Fruit fly (Drosophila melanogaster) whole organism, embryonic: ENCODE data around the gene AlaRS.

ENCODE experiments used
- Ada2b ChIP-seq: fragments of 200-800 bp; sonication (Bioruptor generic); IDR thresholded peaks from 2 replicates; pipeline ENCODE4 v1.3.6; 2022; ENCODE audit warnings: missing biosample characterization, missing genetic modification characterization
- CG13123 ChIP-seq: fragments of 200-800 bp; sonication (Bioruptor generic); optimal IDR thresholded peaks from 2 replicates; lab custom pipeline; 2016; ENCODE audit warnings: missing biosample characterization, missing genetic modification characterization
- CG13424 ChIP-seq: fragments of 200-800 bp; sonication (Bioruptor generic); optimal IDR thresholded peaks from 2 replicates; lab custom pipeline; 2019; ENCODE audit warnings: missing biosample characterization, mild to moderate bottlenecking, missing genetic modification characterization, moderate library complexity
- CG15696 ChIP-seq: fragments of 200-800 bp; sonication (Bioruptor generic); optimal IDR thresholded peaks from 2 replicates; lab custom pipeline; 2019; ENCODE audit warnings: missing biosample characterization, mild to moderate bottlenecking, missing genetic modification characterization, moderate library complexity
- CG16863 ChIP-seq: fragments of 200-800 bp; sonication (Bioruptor generic); optimal IDR thresholded peaks from 3 replicates; lab custom pipeline; 2016; ENCODE audit warnings: missing biosample characterization, missing genetic modification characterization
- CG17385 ChIP-seq: fragments of 200-800 bp; sonication (Bioruptor generic); optimal IDR thresholded peaks from 3 replicates; lab custom pipeline; 2018; ENCODE audit warnings: missing biosample characterization, mild to moderate bottlenecking, missing genetic modification characterization
- CG17829 ChIP-seq: fragments of 200-800 bp; optimal IDR thresholded peaks from 2 replicates; lab custom pipeline; 2019; ENCODE audit warnings: missing biosample characterization, mild to moderate bottlenecking, missing genetic modification characterization, moderate library complexity
- CG17912 ChIP-seq: fragments of 200-800 bp; sonication (Bioruptor generic); optimal IDR thresholded peaks from 2 replicates; lab custom pipeline; 2018; ENCODE audit warnings: missing biosample characterization, mild to moderate bottlenecking, missing genetic modification characterization
- CG18262 ChIP-seq: fragments of 200-800 bp; optimal IDR thresholded peaks from 3 replicates; lab custom pipeline; 2019; ENCODE audit warnings: missing biosample characterization, mild to moderate bottlenecking, missing genetic modification characterization, moderate library complexity
- CG2678 ChIP-seq: fragments of 200-800 bp; sonication (Bioruptor generic); optimal IDR thresholded peaks from 3 replicates; lab custom pipeline; 2019; ENCODE audit warnings: missing biosample characterization, mild to moderate bottlenecking, missing genetic modification characterization, moderate library complexity
- CG3407 ChIP-seq: fragments of 200-800 bp; sonication (Bioruptor generic); optimal IDR thresholded peaks from 2 replicates; lab custom pipeline; 2018; ENCODE audit warnings: missing biosample characterization, mild to moderate bottlenecking, missing genetic modification characterization
- CG8359 ChIP-seq: fragments of 200-800 bp; sonication (Bioruptor generic); optimal IDR thresholded peaks from 2 replicates; lab custom pipeline; 2017; ENCODE audit warnings: missing biosample characterization, mild to moderate bottlenecking, missing genetic modification characterization, borderline replicate concordance
- CG9437 ChIP-seq: fragments of 200-800 bp; sonication (Bioruptor generic); optimal IDR thresholded peaks from 2 replicates; lab custom pipeline; 2018; ENCODE audit warnings: missing biosample characterization, mild to moderate bottlenecking, missing genetic modification characterization
- CoRest ChIP-seq: fragments of 200-800 bp; sonication (Bioruptor generic); optimal IDR thresholded peaks from 3 replicates; lab custom pipeline; 2018; ENCODE audit warnings: missing biosample characterization, mild to moderate bottlenecking, missing genetic modification characterization, moderate library complexity
- Dip2 ChIP-seq: fragments of 200-800 bp; sonication (Bioruptor generic); IDR thresholded peaks from 2 replicates; pipeline ENCODE4 v1.3.6; 2022; ENCODE audit warnings: missing biosample characterization, missing genetic modification characterization
- Ets65A ChIP-seq: fragments of 200-800 bp; sonication (Bioruptor generic); peaks from one replicate; lab custom pipeline; 2016; ENCODE audit warnings: missing biosample characterization, missing genetic modification characterization
- GATAe ChIP-seq: fragments of 200-800 bp; sonication (Bioruptor generic); conservative IDR thresholded peaks from 2 replicates; pipeline ENCODE4 v1.3.6; 2022; ENCODE audit warnings: missing biosample characterization, missing genetic modification characterization
- Hand ChIP-seq: fragments of 200-800 bp; sonication (Bioruptor generic); optimal IDR thresholded peaks from 2 replicates; lab custom pipeline; 2017; ENCODE audit warnings: mild to moderate bottlenecking, missing biosample characterization, missing genetic modification reagents, missing genetic modification characterization
- Hmr ChIP-seq: fragments of 200-800 bp; sonication (Bioruptor generic); optimal IDR thresholded peaks from 3 replicates; lab custom pipeline; 2017; ENCODE audit warnings: mild to moderate bottlenecking, missing biosample characterization, missing genetic modification reagents, missing genetic modification characterization
- Lhr ChIP-seq: fragments of 200-800 bp; sonication (Bioruptor generic); optimal IDR thresholded peaks from 3 replicates; lab custom pipeline; 2017; ENCODE audit warnings: mild to moderate bottlenecking, missing biosample characterization, missing genetic modification reagents, missing genetic modification characterization
- Max ChIP-seq: fragments of 200-800 bp; sonication (Bioruptor generic); optimal IDR thresholded peaks from 2 replicates; lab custom pipeline; 2016; ENCODE audit warnings: missing biosample characterization, mild to moderate bottlenecking, missing genetic modification characterization
- Med ChIP-seq: fragments of 200-800 bp; sonication (Bioruptor generic); peaks from one replicate; lab custom pipeline; 2016; ENCODE audit warnings: missing biosample characterization, missing genetic modification characterization, mild to moderate bottlenecking, inconsistent platforms, moderate library complexity
- NC2α ChIP-seq: fragments of 200-800 bp; sonication (Bioruptor generic); optimal IDR thresholded peaks from 2 replicates; lab custom pipeline; 2016; ENCODE audit warnings: missing biosample characterization, missing genetic modification characterization
- Neu2 ChIP-seq: fragments of 200-800 bp; sonication (Bioruptor generic); optimal IDR thresholded peaks from 3 replicates; lab custom pipeline; 2016; ENCODE audit warnings: missing biosample characterization, missing genetic modification characterization, borderline replicate concordance
- Spps ChIP-seq: fragments of 200-800 bp; sonication (Bioruptor generic); optimal IDR thresholded peaks from 2 replicates; lab custom pipeline; 2018; ENCODE audit warnings: missing biosample characterization, mild to moderate bottlenecking, missing genetic modification characterization
- Sry-β ChIP-seq: fragments of 200-800 bp; sonication (Bioruptor generic); optimal IDR thresholded peaks from 2 replicates; lab custom pipeline; 2018; ENCODE audit warnings: missing biosample characterization, mild to moderate bottlenecking, missing genetic modification characterization, moderate library complexity
- abd-A ChIP-seq: fragments of 200-800 bp; sonication (Bioruptor generic); optimal IDR thresholded peaks from 3 replicates; lab custom pipeline; 2019; ENCODE audit warnings: missing biosample characterization, mild to moderate bottlenecking, missing genetic modification characterization, moderate library complexity
- al ChIP-seq: fragments of 200-800 bp; sonication (Bioruptor generic); IDR thresholded peaks from 2 replicates; pipeline ENCODE4 v1.3.6; 2022; ENCODE audit warnings: missing biosample characterization, missing genetic modification characterization
- amos ChIP-seq: fragments of 200-800 bp; sonication (Bioruptor generic); IDR thresholded peaks from 2 replicates; pipeline ENCODE4 v1.3.6; 2022; ENCODE audit warnings: missing biosample characterization, missing genetic modification characterization; ENCODE audit not compliant: partially characterized antibody
- ara ChIP-seq: fragments of 200-800 bp; sonication (Bioruptor generic); IDR thresholded peaks from 2 replicates; pipeline ENCODE4 v1.3.6; 2022; ENCODE audit warnings: missing biosample characterization, missing genetic modification characterization
- bcd ChIP-seq: fragments of 200-800 bp; sonication (Bioruptor generic); optimal IDR thresholded peaks from 2 replicates; lab custom pipeline; 2017; ENCODE audit warnings: missing biosample characterization, mild to moderate bottlenecking, missing genetic modification characterization
- bigmax ChIP-seq: fragments of 200-800 bp; sonication (Bioruptor generic); optimal IDR thresholded peaks from 2 replicates; lab custom pipeline; 2018; ENCODE audit warnings: missing biosample characterization, mild to moderate bottlenecking, missing genetic modification characterization
- cad ChIP-seq: fragments of >200 bp; optimal IDR thresholded peaks from 2 replicates; lab custom pipeline; 2017; ENCODE audit warnings: missing biosample characterization, missing genetic modification characterization
- cas ChIP-seq: fragments of 200-800 bp; sonication (Bioruptor generic); IDR thresholded peaks from 2 replicates; pipeline ENCODE4 v1.3.6; 2022; ENCODE audit warnings: missing biosample characterization, missing genetic modification characterization
- da ChIP-seq: fragments of 200-800 bp; sonication (Bioruptor generic); optimal IDR thresholded peaks from 2 replicates; lab custom pipeline; 2016; ENCODE audit warnings: missing biosample characterization, missing genetic modification characterization
- dmrt11E ChIP-seq: fragments of 200-800 bp; sonication (Bioruptor generic); optimal IDR thresholded peaks from 3 replicates; lab custom pipeline; 2018; ENCODE audit warnings: missing biosample characterization, mild to moderate bottlenecking, missing genetic modification characterization, moderate library complexity
- fd3F ChIP-seq: fragments of 200-800 bp; sonication (Bioruptor generic); optimal IDR thresholded peaks from 2 replicates; lab custom pipeline; 2018; ENCODE audit warnings: missing biosample characterization, mild to moderate bottlenecking, missing genetic modification characterization, moderate library complexity
- gsb-n ChIP-seq: fragments of 200-800 bp; sonication (Bioruptor generic); optimal IDR thresholded peaks from 3 replicates; lab custom pipeline; 2018; ENCODE audit warnings: missing biosample characterization, mild to moderate bottlenecking, missing genetic modification characterization
- jigr1 ChIP-seq: fragments of 200-800 bp; sonication (Bioruptor generic); IDR thresholded peaks from 3 replicates; pipeline ENCODE4 v1.3.6; 2022; ENCODE audit warnings: missing biosample characterization, missing genetic modification characterization
- jing ChIP-seq: fragments of 200-800 bp; sonication (Bioruptor generic); optimal IDR thresholded peaks from 2 replicates; lab custom pipeline; 2018; ENCODE audit warnings: missing biosample characterization, mild to moderate bottlenecking, missing genetic modification characterization
- ken ChIP-seq: fragments of 200-800 bp; sonication (Bioruptor generic); IDR thresholded peaks from 3 replicates; pipeline ENCODE4 v1.3.6; 2022; ENCODE audit warnings: missing biosample characterization, missing genetic modification characterization
- nau ChIP-seq: fragments of 200-800 bp; sonication (Bioruptor generic); optimal IDR thresholded peaks from 3 replicates; lab custom pipeline; 2017; ENCODE audit warnings: missing biosample characterization, mild to moderate bottlenecking, missing genetic modification characterization, missing genetic modification reagents
- p53 ChIP-seq: fragments of 200-800 bp; sonication (Bioruptor generic); optimal IDR thresholded peaks from 2 replicates; lab custom pipeline; 2016; ENCODE audit warnings: missing biosample characterization, missing genetic modification characterization
- pnt ChIP-seq: fragments of 200-800 bp; sonication (Bioruptor generic); optimal IDR thresholded peaks from 3 replicates; lab custom pipeline; 2016; ENCODE audit warnings: missing biosample characterization, missing genetic modification characterization
- sc ChIP-seq, 3 experiments: fragments of >200 bp in 2 of 3; fragments of 200-800 bp in 1 of 3; sonication (Bioruptor generic) in 1 of 3; optimal IDR thresholded peaks; 2 replicates in 2 of 3; 3 replicates in 1 of 3; lab custom pipeline; 2017; ENCODE audit warnings: mild to moderate bottlenecking in 1 of 3, missing biosample characterization in 1 of 3, missing genetic modification characterization in 1 of 3, missing genetic modification reagents in 1 of 3
- sim ChIP-seq: fragments of 200-800 bp; sonication (Bioruptor generic); IDR thresholded peaks from 2 replicates; pipeline ENCODE4 v1.3.6; 2022; ENCODE audit warnings: missing biosample characterization, missing genetic modification characterization
- sug ChIP-seq: fragments of 200-800 bp; optimal IDR thresholded peaks from 2 replicates; lab custom pipeline; 2019; ENCODE audit warnings: missing biosample characterization, mild to moderate bottlenecking, missing genetic modification characterization, moderate library complexity
- toy ChIP-seq: fragments of 200-800 bp; sonication (Bioruptor generic); IDR thresholded peaks from 2 replicates; pipeline ENCODE4 v1.3.6; 2022; ENCODE audit warnings: missing biosample characterization, missing genetic modification characterization
- zen2 ChIP-seq: fragments of 200-800 bp; sonication (Bioruptor generic); IDR thresholded peaks from 3 replicates; pipeline ENCODE4 v1.3.6; 2022; ENCODE audit warnings: missing biosample characterization, missing genetic modification characterization; ENCODE audit not compliant: partially characterized antibody

The AlaRS gene

DNA sequence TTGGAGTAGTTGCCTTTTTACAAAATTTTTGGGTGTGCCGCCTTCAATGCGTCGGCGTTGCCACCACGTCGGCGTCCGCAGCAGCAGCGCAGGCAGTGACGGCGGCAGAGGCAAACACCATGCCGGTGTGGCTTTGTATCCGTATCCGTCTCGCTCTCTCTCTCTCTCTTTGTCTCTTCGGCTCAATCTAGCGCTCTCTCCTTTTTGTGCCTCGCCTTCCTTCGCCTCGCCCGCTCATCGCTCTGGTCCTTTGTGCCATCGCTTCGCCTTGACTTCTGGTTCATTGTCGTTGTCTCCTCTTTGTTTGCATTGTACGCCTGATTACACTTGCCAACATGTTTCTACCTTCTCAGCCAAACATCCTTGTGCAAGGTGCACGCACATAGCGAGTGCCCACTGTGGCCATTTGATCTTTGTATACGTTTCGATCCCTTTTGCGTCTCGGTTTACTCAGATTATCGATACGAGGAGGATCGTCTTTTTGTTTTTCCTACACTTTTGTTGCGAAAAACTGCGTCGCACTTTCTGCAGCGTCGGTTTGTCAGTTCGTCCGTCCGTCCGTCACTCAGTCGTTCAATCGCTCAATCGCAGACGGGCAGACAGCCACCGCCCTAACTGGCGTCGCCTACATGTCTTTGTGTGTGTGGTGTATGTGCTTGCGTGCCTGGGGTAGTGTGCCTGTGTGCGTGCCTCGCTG is 34.9 kb upstream of the AlaRS start (continued):
- TF ChIP-seq Lhr (GFP tag; lab: Kevin White, UChicago), result no peak
- no peak for TF ChIP-seq GATAe (GFP tag; lab: Robert Waterston, UW)
- TF ChIP-seq CG9437 (GFP tag; lab: Kevin White, UChicago), result no peak
- no peak for TF ChIP-seq cad (GFP tag; lab: Kevin White, UChicago)
- TF ChIP-seq CG17912 (GFP tag; lab: Kevin White, UChicago), result no peak
- TF ChIP-seq nau (GFP tag; lab: Kevin White, UChicago), result no peak
- no peak for TF ChIP-seq jing (GFP tag; lab: Kevin White, UChicago)
- no peak for TF ChIP-seq dmrt11E
- TF ChIP-seq Ets65A (GFP tag; lab: Kevin White, UChicago), result peak; percentile 62
- TF ChIP-seq gsb-n (tag; lab: Kevin White, UChicago), result no peak
- no peak for TF ChIP-seq Hand (GFP tag; lab: Kevin White, UChicago)
- TF ChIP-seq toy, result no peak
- no peak for TF ChIP-seq bigmax (GFP tag; lab: Kevin White, UChicago)
- no peak for TF ChIP-seq p53 (GFP tag; lab: Kevin White, UChicago)
- TF ChIP-seq bcd, result no peak
- no peak for TF ChIP-seq CG8359 (GFP tag; lab: Kevin White, UChicago)
- no peak for TF ChIP-seq CG16863 (GFP tag; lab: Kevin White, UChicago)
- no peak for TF ChIP-seq CG3407
- TF ChIP-seq fd3F (GFP tag; lab: Kevin White, UChicago), result no peak
- TF ChIP-seq ken (GFP tag; lab: Robert Waterston, UW), result no peak
- TF ChIP-seq CG17385, result no peak
- TF ChIP-seq CG17829 (tag; lab: Kevin White, UChicago), result no peak
- no peak for TF ChIP-seq cas (GFP tag; lab: Robert Waterston, UW)
- TF ChIP-seq sc (optimal IDR thresholded peaks at IDR 0.05; lab: Kevin White, UChicago), result no peak
- TF ChIP-seq sc (GFP tag; optimal IDR thresholded peaks at IDR 0.05; lab: Kevin White, UChicago), result no peak
- no peak for TF ChIP-seq Max (GFP tag; lab: Kevin White, UChicago)
- TF ChIP-seq al (GFP tag; lab: Robert Waterston, UW), result no peak
- TF ChIP-seq CG13123 (GFP tag; lab: Kevin White, UChicago), result no peak
- TF ChIP-seq CoRest, result no peak
- TF ChIP-seq Hmr (GFP tag; lab: Kevin White, UChicago), result peak; percentile 24
- no peak for TF ChIP-seq pnt (GFP tag; lab: Kevin White, UChicago)
- no peak for TF ChIP-seq Sry-β
- TF ChIP-seq jigr1, result no peak
- no peak for TF ChIP-seq zen2 (GFP tag; lab: Robert Waterston, UW)
- TF ChIP-seq CG18262 (tag; lab: Kevin White, UChicago), result no peak
- TF ChIP-seq NC2α, result no peak
- TF ChIP-seq da (GFP tag; lab: Kevin White, UChicago), result no peak
- TF ChIP-seq Spps (tag; lab: Kevin White, UChicago), result no peak
- TF ChIP-seq ara (GFP tag; lab: Robert Waterston, UW), result no peak
- TF ChIP-seq Neu2 (GFP tag; lab: Kevin White, UChicago), result no peak
- no peak for TF ChIP-seq Ada2b (GFP tag; lab: Robert Waterston, UW)
- TF ChIP-seq Med (GFP tag; lab: Kevin White, UChicago), result peak; percentile 80
- no peak for TF ChIP-seq CG2678 (tag; lab: Kevin White, UChicago)
- TF ChIP-seq Dip2, result no peak
- no peak for TF ChIP-seq abd-A (tag; lab: Kevin White, UChicago)
- 0 out of 2 replicates have a peak, but pooled peaks have one; percentile 5 for TF ChIP-seq sim (GFP tag; lab: Robert Waterston, UW)
- TF ChIP-seq CG13424 (tag; lab: Kevin White, UChicago), result no peak
- peak; percentile 32 for TF ChIP-seq CG15696 (tag; lab: Kevin White, UChicago)
- no peak for TF ChIP-seq sug (tag; lab: Kevin White, UChicago)
- TF ChIP-seq amos (GFP tag; lab: Robert Waterston, UW), result 0 out of 2 replicates have a peak, but pooled peaks have one; percentile 17
